Fruit fly (Drosophila melanogaster) whole organism, embryonic: Measurements from ENCODE around the gene Acp76A.

Source experiments
- Aef1 ChIP-seq: fragments of 200-800 bp; sonication (Bioruptor generic); IDR thresholded peaks from 3 replicates; pipeline ENCODE4 v1.3.6; 2022; ENCODE audit warnings: missing biosample characterization, missing genetic modification characterization
- Atf3 ChIP-seq: fragments of 200-800 bp; sonication (Bioruptor generic); optimal IDR thresholded peaks from 3 replicates; lab custom pipeline; 2016; ENCODE audit warnings: missing biosample characterization, missing genetic modification characterization
- CG1024 ChIP-seq: fragments of 200-800 bp; sonication (Bioruptor generic); IDR thresholded peaks from 2 replicates; pipeline ENCODE4 v1.3.6; 2022; ENCODE audit warnings: missing biosample characterization, missing genetic modification characterization
- CG11247 ChIP-seq: fragments of 200-800 bp; sonication (Bioruptor generic); IDR thresholded peaks from 2 replicates; pipeline ENCODE4 v1.3.6; 2022; ENCODE audit warnings: missing biosample characterization, missing genetic modification characterization
- CG11696 ChIP-seq: fragments of 200-800 bp; sonication (Bioruptor generic); IDR thresholded peaks from 2 replicates; pipeline ENCODE4 v1.3.6; 2022; ENCODE audit warnings: missing biosample characterization, missing genetic modification characterization
- CG11723 ChIP-seq: fragments of 200-800 bp; sonication (Bioruptor generic); optimal IDR thresholded peaks from 2 replicates; lab custom pipeline; 2017; ENCODE audit warnings: missing biosample characterization, mild to moderate bottlenecking, missing genetic modification characterization
- CG13287 ChIP-seq: fragments of 200-800 bp; sonication (Bioruptor generic); IDR thresholded peaks from 2 replicates; pipeline ENCODE4 v1.3.6; 2022; ENCODE audit warnings: missing biosample characterization, missing genetic modification characterization; ENCODE audit not compliant: partially characterized antibody
- CG15601 ChIP-seq: fragments of 200-800 bp; sonication (Bioruptor generic); optimal IDR thresholded peaks from 3 replicates; lab custom pipeline; 2019; ENCODE audit warnings: missing biosample characterization, mild to moderate bottlenecking, missing genetic modification characterization, moderate library complexity
- CG1647 ChIP-seq: fragments of 200-800 bp; sonication (Bioruptor generic); optimal IDR thresholded peaks from 3 replicates; lab custom pipeline; 2016; ENCODE audit warnings: missing biosample characterization, missing genetic modification characterization
- CG17359 ChIP-seq: fragments of 200-800 bp; sonication (Bioruptor generic); optimal IDR thresholded peaks from 3 replicates; lab custom pipeline; 2018; ENCODE audit warnings: missing biosample characterization, mild to moderate bottlenecking, missing genetic modification characterization, moderate library complexity
- CG17568 ChIP-seq: fragments of 200-800 bp; sonication (Bioruptor generic); optimal IDR thresholded peaks from 2 replicates; lab custom pipeline; 2018; ENCODE audit warnings: missing biosample characterization, mild to moderate bottlenecking, missing genetic modification characterization, moderate library complexity
- CG18011 ChIP-seq: fragments of 200-800 bp; sonication (Bioruptor generic); optimal IDR thresholded peaks from 2 replicates; lab custom pipeline; 2017; ENCODE audit warnings: missing biosample characterization, missing genetic modification characterization, mild to moderate bottlenecking, moderate library complexity, missing genotype
- CG1832 ChIP-seq: fragments of 200-800 bp; sonication (Bioruptor generic); optimal IDR thresholded peaks from 2 replicates; lab custom pipeline; 2017; ENCODE audit warnings: missing biosample characterization, mild to moderate bottlenecking, missing genetic modification characterization, inconsistent platforms
- CG18599 ChIP-seq: fragments of 200-800 bp; sonication (Bioruptor generic); optimal IDR thresholded peaks from 3 replicates; lab custom pipeline; 2017; ENCODE audit warnings: missing biosample characterization, missing genetic modification characterization, mild to moderate bottlenecking, moderate library complexity, missing genetic modification reagents
- CG2875 ChIP-seq: fragments of 200-800 bp; sonication (Bioruptor generic); optimal IDR thresholded peaks from 2 replicates; lab custom pipeline; 2017; ENCODE audit warnings: missing biosample characterization, mild to moderate bottlenecking, missing genetic modification characterization, missing genetic modification reagents
- CG2889 ChIP-seq: fragments of 200-800 bp; sonication (Bioruptor generic); IDR thresholded peaks from 3 replicates; pipeline ENCODE4 v1.3.6; 2022; ENCODE audit warnings: missing biosample characterization, missing genetic modification characterization
- CG30020 ChIP-seq: fragments of 200-800 bp; optimal IDR thresholded peaks from 2 replicates; lab custom pipeline; 2019; ENCODE audit warnings: missing biosample characterization, mild to moderate bottlenecking, missing genetic modification characterization, moderate library complexity
- CG4328 ChIP-seq: fragments of 200-800 bp; sonication (Bioruptor generic); optimal IDR thresholded peaks from 3 replicates; lab custom pipeline; 2017; ENCODE audit warnings: missing biosample characterization, missing genetic modification reagents, missing genetic modification characterization
- CG6654 ChIP-seq: fragments of 200-800 bp; sonication (Bioruptor generic); optimal IDR thresholded peaks from 2 replicates; lab custom pipeline; 2017; ENCODE audit warnings: missing biosample characterization, mild to moderate bottlenecking, missing genetic modification characterization
- CG7357 ChIP-seq: fragments of 200-800 bp; sonication (Bioruptor generic); IDR thresholded peaks from 3 replicates; pipeline ENCODE4 v1.3.6; 2022; ENCODE audit warnings: missing biosample characterization, missing genetic modification characterization
- CG9727 ChIP-seq: fragments of 200-800 bp; sonication (Bioruptor generic); optimal IDR thresholded peaks from 3 replicates; lab custom pipeline; 2017; ENCODE audit warnings: missing biosample characterization, mild to moderate bottlenecking, missing genetic modification characterization
- D19B ChIP-seq: fragments of 200-800 bp; sonication (Bioruptor generic); optimal IDR thresholded peaks from 2 replicates; lab custom pipeline; 2017; ENCODE audit warnings: missing biosample characterization, mild to moderate bottlenecking, missing genetic modification characterization
- Doc3 ChIP-seq: fragments of 200-800 bp; sonication (Bioruptor generic); IDR thresholded peaks from 3 replicates; pipeline ENCODE4 v1.3.6; 2022; ENCODE audit warnings: missing biosample characterization, missing genetic modification characterization; ENCODE audit not compliant: partially characterized antibody
- Ets65A ChIP-seq: fragments of 200-800 bp; sonication (Bioruptor generic); peaks from one replicate; lab custom pipeline; 2016; ENCODE audit warnings: missing biosample characterization, missing genetic modification characterization
- Fer2 ChIP-seq: fragments of 200-800 bp; sonication (Bioruptor generic); optimal IDR thresholded peaks from 2 replicates; lab custom pipeline; 2018; ENCODE audit warnings: missing biosample characterization, mild to moderate bottlenecking, missing genetic modification characterization, moderate library complexity
- Max ChIP-seq: fragments of 200-800 bp; sonication (Bioruptor generic); optimal IDR thresholded peaks from 2 replicates; lab custom pipeline; 2016; ENCODE audit warnings: missing biosample characterization, mild to moderate bottlenecking, missing genetic modification characterization
- NFAT ChIP-seq: fragments of 200-800 bp; sonication (Bioruptor generic); IDR thresholded peaks from 2 replicates; pipeline ENCODE4 v1.3.6; 2022; ENCODE audit warnings: missing biosample characterization, missing genetic modification characterization
- PHDP ChIP-seq: fragments of 200-800 bp; sonication (Bioruptor generic); optimal IDR thresholded peaks from 3 replicates; lab custom pipeline; 2018; ENCODE audit warnings: missing biosample characterization, mild to moderate bottlenecking, missing genetic modification characterization, moderate library complexity
- Side ChIP-seq: fragments of 200-800 bp; sonication (Bioruptor generic); optimal IDR thresholded peaks from 2 replicates; lab custom pipeline; 2016; ENCODE audit warnings: missing biosample characterization, missing genetic modification characterization
- Sry-β ChIP-seq: fragments of 200-800 bp; sonication (Bioruptor generic); optimal IDR thresholded peaks from 2 replicates; lab custom pipeline; 2018; ENCODE audit warnings: missing biosample characterization, mild to moderate bottlenecking, missing genetic modification characterization, moderate library complexity
- ac ChIP-seq: fragments of 200-800 bp; sonication (Bioruptor generic); optimal IDR thresholded peaks from 3 replicates; lab custom pipeline; 2017; ENCODE audit warnings: missing biosample characterization, mild to moderate bottlenecking, missing genetic modification characterization
- ase ChIP-seq: fragments of 200-800 bp; sonication (Bioruptor generic); IDR thresholded peaks from 3 replicates; pipeline ENCODE4 v1.3.6; 2022; ENCODE audit warnings: missing biosample characterization, missing genetic modification characterization
- ash1 ChIP-seq: fragments of 200-800 bp; sonication (Bioruptor generic); optimal IDR thresholded peaks from 2 replicates; lab custom pipeline; 2018; ENCODE audit warnings: missing biosample characterization, mild to moderate bottlenecking, missing genetic modification characterization
- chn ChIP-seq: fragments of 200-800 bp; sonication (Bioruptor generic); optimal IDR thresholded peaks from 2 replicates; lab custom pipeline; 2016; ENCODE audit warnings: missing biosample characterization, missing genetic modification characterization
- da ChIP-seq: fragments of 200-800 bp; sonication (Bioruptor generic); optimal IDR thresholded peaks from 2 replicates; lab custom pipeline; 2016; ENCODE audit warnings: missing biosample characterization, missing genetic modification characterization
- dati ChIP-seq: fragments of 200-800 bp; sonication (Bioruptor generic); IDR thresholded peaks from 2 replicates; pipeline ENCODE4 v1.3.6; 2022; ENCODE audit warnings: missing biosample characterization, missing genetic modification characterization
- gcm2 ChIP-seq: fragments of 200-800 bp; sonication (Bioruptor generic); optimal IDR thresholded peaks from 2 replicates; lab custom pipeline; 2016; ENCODE audit warnings: missing biosample characterization, missing genetic modification characterization
- gem ChIP-seq: fragments of 200-800 bp; sonication (Bioruptor generic); optimal IDR thresholded peaks from 2 replicates; lab custom pipeline; 2019; ENCODE audit warnings: missing biosample characterization, mild to moderate bottlenecking, missing genetic modification characterization, moderate library complexity
- gsb ChIP-seq: fragments of 200-800 bp; sonication (Bioruptor generic); IDR thresholded peaks from 2 replicates; pipeline ENCODE4 v1.3.6; 2022; ENCODE audit warnings: missing biosample characterization, missing genetic modification characterization
- hkb ChIP-seq, 2 experiments: fragments of 200-800 bp in 1 of 2; fragments of >200 bp in 1 of 2; sonication (Bioruptor generic) in 1 of 2; IDR thresholded peaks in 1 of 2; optimal IDR thresholded peaks in 1 of 2; 2 replicates each; pipeline versions ENCODE4 v1.3.6 to Lab custom; 2017 to 2022; ENCODE audit warnings: missing biosample characterization in 1 of 2, missing genetic modification characterization in 1 of 2
- klu ChIP-seq: fragments of 200-800 bp; sonication (Bioruptor generic); IDR thresholded peaks from 2 replicates; pipeline ENCODE4 v1.3.6; 2022; ENCODE audit warnings: missing biosample characterization, missing genetic modification characterization
- lbe ChIP-seq: fragments of 200-800 bp; sonication (Bioruptor generic); optimal IDR thresholded peaks from 2 replicates; lab custom pipeline; 2016; ENCODE audit warnings: missing biosample characterization, mild to moderate bottlenecking, missing genetic modification characterization
- lov ChIP-seq, 2 experiments: fragments of 200-800 bp in 1 of 2; fragments of >200 bp in 1 of 2; sonication (Bioruptor generic) in 1 of 2; IDR thresholded peaks in 1 of 2; optimal IDR thresholded peaks in 1 of 2; 2 replicates in 1 of 2; 3 replicates in 1 of 2; pipeline versions ENCODE4 v1.3.6 to Lab custom; 2017 to 2022; ENCODE audit warnings: missing biosample characterization in 1 of 2, missing genetic modification characterization in 1 of 2
- mirr ChIP-seq: fragments of 200-800 bp; sonication (Bioruptor generic); optimal IDR thresholded peaks from 3 replicates; lab custom pipeline; 2018; ENCODE audit warnings: missing biosample characterization, mild to moderate bottlenecking, missing genetic modification characterization
- nerfin-1 ChIP-seq: fragments of 200-800 bp; sonication (Bioruptor generic); optimal IDR thresholded peaks from 3 replicates; lab custom pipeline; 2019; ENCODE audit warnings: missing biosample characterization, mild to moderate bottlenecking, missing genetic modification characterization, moderate library complexity
- sens-2 ChIP-seq: fragments of 200-800 bp; sonication (Bioruptor generic); IDR thresholded peaks from 2 replicates; pipeline ENCODE4 v1.3.6; 2022; ENCODE audit warnings: missing biosample characterization, missing genetic modification characterization
- trem ChIP-seq: fragments of 200-800 bp; optimal IDR thresholded peaks from 3 replicates; lab custom pipeline; 2019; ENCODE audit warnings: missing biosample characterization, mild to moderate bottlenecking, missing genetic modification characterization, moderate library complexity
- trh ChIP-seq: fragments of 200-800 bp; sonication (Bioruptor generic); optimal IDR thresholded peaks from 2 replicates; lab custom pipeline; 2016; ENCODE audit warnings: missing biosample characterization, missing genetic modification characterization
- usp ChIP-seq: fragments of >200 bp; optimal IDR thresholded peaks from 2 replicates; lab custom pipeline; 2017; ENCODE audit warnings: missing biosample characterization, missing genetic modification characterization

The Acp76A gene

dm6 chr3L:19024800-19025199 lies 27.0 kb downstream of the Acp76A start (continued):
- peak; percentile 13; the same call in 1 of the 2 replicates for TF ChIP-seq NFAT (GFP tag; lab: Robert Waterston, UW)
- peak; percentile 76 for TF ChIP-seq sens-2 (GFP tag; lab: Robert Waterston, UW)
- TF ChIP-seq CG18599 (GFP tag; lab: Kevin White, UChicago): no peak
- TF ChIP-seq trh (GFP tag; lab: Kevin White, UChicago): peak; percentile 17
- TF ChIP-seq CG1024: peak; percentile 38; the same call in 1 of the 2 replicates
- peak; percentile 59; the same call in 1 of the 3 replicates for TF ChIP-seq CG7357 (GFP tag; lab: Robert Waterston, UW)
- peak; percentile 79 for TF ChIP-seq ase
- TF ChIP-seq gsb: peak; percentile 45; the same call in 1 of the 2 replicates
- peak; percentile 71 for TF ChIP-seq Side (GFP tag; lab: Kevin White, UChicago)
- TF ChIP-seq CG1647 (GFP tag; lab: Kevin White, UChicago): no peak
- peak; percentile 73 for TF ChIP-seq trem (tag; lab: Kevin White, UChicago)
- TF ChIP-seq Sry-β (GFP tag; lab: Kevin White, UChicago): no peak
- TF ChIP-seq CG6654 (GFP tag; lab: Kevin White, UChicago): peak; percentile 55
- no peak for TF ChIP-seq Doc3 (GFP tag; lab: Robert Waterston, UW)
- 0 out of 3 replicates have a peak, but pooled peaks have one; percentile 35 for TF ChIP-seq CG2889 (GFP tag; lab: Robert Waterston, UW)
- TF ChIP-seq ash1 (GFP tag; lab: Kevin White, UChicago): no peak
- TF ChIP-seq CG17568 (GFP tag; lab: Kevin White, UChicago): peak; percentile 65
- TF ChIP-seq CG13287 (GFP tag; lab: Robert Waterston, UW): no peak
- TF ChIP-seq chn (GFP tag; lab: Kevin White, UChicago): peak; percentile 86
- no peak for TF ChIP-seq hkb (optimal IDR thresholded peaks at IDR 0.05; lab: Kevin White, UChicago)
- TF ChIP-seq hkb (GFP tag; IDR thresholded peaks at IDR 0.05; lab: Robert Waterston, UW): peak; percentile 83
- peak; percentile 63 for TF ChIP-seq ac (GFP tag; lab: Kevin White, UChicago)
- TF ChIP-seq CG4328 (GFP tag; lab: Kevin White, UChicago): peak; percentile 33
- peak; percentile 79 for TF ChIP-seq gem (tag; lab: Kevin White, UChicago)
- TF ChIP-seq da (GFP tag; lab: Kevin White, UChicago): peak; percentile 8
- peak; percentile 68 for TF ChIP-seq Atf3 (GFP tag; lab: Kevin White, UChicago)
- TF ChIP-seq mirr (GFP tag; lab: Kevin White, UChicago): no peak
- peak; percentile 51; the same call in 1 of the 2 replicates for TF ChIP-seq klu (GFP tag; lab: Robert Waterston, UW)
- peak; percentile 67 for TF ChIP-seq CG11247 (GFP tag; lab: Robert Waterston, UW)
- TF ChIP-seq Aef1 (GFP tag; lab: Robert Waterston, UW): 0 out of 3 replicates have a peak, but pooled peaks have one; percentile 29
- TF ChIP-seq CG1832: no peak
- peak; percentile 86 for TF ChIP-seq CG9727 (GFP tag; lab: Kevin White, UChicago)
- TF ChIP-seq CG17359: peak; percentile 83
- TF ChIP-seq CG2875 (GFP tag; lab: Kevin White, UChicago): peak; percentile 69
- peak; percentile 96 for TF ChIP-seq Ets65A (GFP tag; lab: Kevin White, UChicago)
- TF ChIP-seq usp: no peak
- peak; percentile 68 for TF ChIP-seq Max
- TF ChIP-seq CG30020 (tag; lab: Kevin White, UChicago): peak; percentile 23
- TF ChIP-seq CG15601 (tag; lab: Kevin White, UChicago): peak; percentile 83
- no peak for TF ChIP-seq lov (optimal IDR thresholded peaks at IDR 0.05; lab: Kevin White, UChicago)
- peak; percentile 92 for TF ChIP-seq lov (GFP tag; IDR thresholded peaks at IDR 0.05; lab: Robert Waterston, UW)
- TF ChIP-seq CG11723: peak; percentile 70
- TF ChIP-seq dati: peak; percentile 66; the same call in 1 of the 2 replicates
- no peak for TF ChIP-seq CG18011
- peak; percentile 75 for TF ChIP-seq nerfin-1 (tag; lab: Kevin White, UChicago)
- no peak for TF ChIP-seq D19B (GFP tag; lab: Kevin White, UChicago)
- TF ChIP-seq PHDP (tag; lab: Kevin White, UChicago): peak; percentile 81
- TF ChIP-seq gcm2 (GFP tag; lab: Kevin White, UChicago): peak; percentile 76
- no peak for TF ChIP-seq Fer2 (tag; lab: Kevin White, UChicago)
- 0 out of 2 replicates have a peak, but pooled peaks have one; percentile 31 for TF ChIP-seq CG11696 (GFP tag; lab: Robert Waterston, UW)
- TF ChIP-seq lbe: no peak
